Fruit fly (Drosophila melanogaster) whole organism, prepupa: ENCODE measurements around the gene Bem46.
A peak's percentile ranks its signal among the peaks of the same experiment; 100 is the strongest.

ENCODE experiments used
- Blimp-1 ChIP-seq: fragments of 200-800 bp; sonication (Bioruptor generic); optimal IDR thresholded peaks from 3 replicates; lab custom pipeline; 2017; ENCODE audit warnings: missing biosample characterization, missing genetic modification characterization, mild to moderate bottlenecking, moderate library complexity, missing genetic modification reagents
- CG10631 ChIP-seq: fragments of 200-800 bp; sonication (Bioruptor generic); optimal IDR thresholded peaks from 2 replicates; lab custom pipeline; 2016; ENCODE audit warnings: missing biosample characterization, missing genetic modification characterization
- CG10669 ChIP-seq: fragments of 200-800 bp; sonication (Bioruptor generic); optimal IDR thresholded peaks from 3 replicates; lab custom pipeline; 2018; ENCODE audit warnings: missing biosample characterization, mild to moderate bottlenecking, missing genetic modification characterization, moderate library complexity
- CG11294 ChIP-seq: fragments of 200-800 bp; sonication (Bioruptor generic); IDR thresholded peaks from 2 replicates; pipeline ENCODE4 v1.3.6; 2022; ENCODE audit warnings: missing biosample characterization, missing genetic modification characterization
- CG11762 ChIP-seq: fragments of 200-800 bp; sonication (Bioruptor generic); optimal IDR thresholded peaks from 3 replicates; lab custom pipeline; 2016; ENCODE audit warnings: missing biosample characterization, missing genetic modification characterization; ENCODE audit not compliant: insufficient read depth
- CG11902 ChIP-seq: fragments of 200-800 bp; sonication (Bioruptor generic); optimal IDR thresholded peaks from 3 replicates; lab custom pipeline; 2016; ENCODE audit warnings: missing biosample characterization, missing genetic modification characterization
- CG15336 ChIP-seq: fragments of 200-800 bp; sonication (Bioruptor generic); IDR thresholded peaks from 2 replicates; pipeline ENCODE4 v1.3.6; 2022; ENCODE audit warnings: missing biosample characterization, missing genetic modification characterization
- CG1621 ChIP-seq: fragments of 200-800 bp; sonication (Bioruptor generic); optimal IDR thresholded peaks from 3 replicates; lab custom pipeline; 2018; ENCODE audit warnings: missing biosample characterization, mild to moderate bottlenecking, missing genetic modification characterization
- CG16779 ChIP-seq: fragments of 200-800 bp; sonication (Bioruptor generic); optimal IDR thresholded peaks from 3 replicates; lab custom pipeline; 2017; ENCODE audit warnings: missing biosample characterization, mild to moderate bottlenecking, missing genetic modification characterization
- CG3032 ChIP-seq: fragments of 200-800 bp; optimal IDR thresholded peaks from 2 replicates; lab custom pipeline; 2019; ENCODE audit warnings: missing biosample characterization, mild to moderate bottlenecking, missing genetic modification characterization, moderate library complexity
- CG31627 ChIP-seq: fragments of 200-800 bp; sonication (Bioruptor generic); optimal IDR thresholded peaks from 3 replicates; lab custom pipeline; 2016; ENCODE audit warnings: missing biosample characterization, missing genetic modification characterization
- CG32006 ChIP-seq: fragments of 200-800 bp; sonication (Bioruptor generic); optimal IDR thresholded peaks from 3 replicates; lab custom pipeline; 2017; ENCODE audit warnings: missing biosample characterization, mild to moderate bottlenecking, missing genetic modification characterization
- CG3919 ChIP-seq: fragments of 200-800 bp; sonication (Bioruptor generic); optimal IDR thresholded peaks from 3 replicates; lab custom pipeline; 2016; ENCODE audit warnings: missing biosample characterization, missing genetic modification characterization
- CG6276 ChIP-seq: fragments of 200-800 bp; sonication (Bioruptor generic); optimal IDR thresholded peaks from 2 replicates; lab custom pipeline; 2017; ENCODE audit warnings: missing biosample characterization, mild to moderate bottlenecking, missing genetic modification characterization
- CG6792 ChIP-seq: fragments of 200-800 bp; sonication (Bioruptor generic); optimal IDR thresholded peaks from 3 replicates; lab custom pipeline; 2016; ENCODE audit warnings: missing biosample characterization, missing genetic modification characterization
- CG6854 ChIP-seq: fragments of 200-800 bp; sonication (Bioruptor generic); optimal IDR thresholded peaks from 2 replicates; lab custom pipeline; 2017; ENCODE audit warnings: missing biosample characterization, mild to moderate bottlenecking, missing genetic modification characterization
- CG8119 ChIP-seq: fragments of 200-800 bp; sonication (Bioruptor generic); IDR thresholded peaks from 3 replicates; pipeline ENCODE4 v1.3.6; 2022; ENCODE audit warnings: missing biosample characterization, missing genetic modification characterization
- CG8632 ChIP-seq: fragments of 200-800 bp; sonication (Bioruptor generic); optimal IDR thresholded peaks from 3 replicates; lab custom pipeline; 2016; ENCODE audit warnings: missing biosample characterization, missing genetic modification characterization
- CG9139 ChIP-seq: fragments of 200-800 bp; sonication (Bioruptor generic); optimal IDR thresholded peaks from 3 replicates; lab custom pipeline; 2017; ENCODE audit warnings: missing biosample characterization, mild to moderate bottlenecking, missing genetic modification characterization
- Eip75B ChIP-seq: fragments of 200-800 bp; sonication (Bioruptor generic); optimal IDR thresholded peaks from 3 replicates; lab custom pipeline; 2016; ENCODE audit warnings: missing biosample characterization, missing genetic modification characterization
- Eip78C ChIP-seq: fragments of 200-800 bp; sonication (Bioruptor generic); peaks from one replicate; lab custom pipeline; 2016; ENCODE audit warnings: missing biosample characterization, missing genetic modification characterization
- Eip93F ChIP-seq: fragments of 200-800 bp; sonication (Bioruptor generic); optimal IDR thresholded peaks from 2 replicates; lab custom pipeline; 2016; ENCODE audit warnings: missing biosample characterization, mild to moderate bottlenecking, missing genetic modification characterization
- Ets96B ChIP-seq: fragments of 200-800 bp; optimal IDR thresholded peaks from 2 replicates; lab custom pipeline; 2019; ENCODE audit warnings: missing biosample characterization, mild to moderate bottlenecking, missing genetic modification characterization, moderate library complexity
- Gug ChIP-seq: fragments of 200-800 bp; sonication (Bioruptor generic); IDR thresholded peaks from 2 replicates; pipeline ENCODE4 v1.3.6; 2022; ENCODE audit warnings: missing biosample characterization, missing genetic modification characterization
- Hr38 ChIP-seq: sonication (Bioruptor generic); optimal IDR thresholded peaks from 2 replicates; lab custom pipeline; 2016; ENCODE audit warnings: missing biosample characterization, missing genetic modification characterization
- Hr39 ChIP-seq: fragments of 200-800 bp; sonication (Bioruptor generic); optimal IDR thresholded peaks from 2 replicates; lab custom pipeline; 2016; ENCODE audit warnings: missing biosample characterization, missing genetic modification characterization
- Hr4 ChIP-seq: fragments of 200-800 bp; sonication (Bioruptor generic); optimal IDR thresholded peaks from 3 replicates; lab custom pipeline; 2016; ENCODE audit warnings: missing biosample characterization, missing genetic modification characterization
- Met ChIP-seq: fragments of 200-800 bp; sonication (Bioruptor generic); optimal IDR thresholded peaks from 3 replicates; lab custom pipeline; 2016; ENCODE audit warnings: missing biosample characterization, missing genetic modification characterization
- Smox ChIP-seq: fragments of 200-800 bp; sonication (Bioruptor generic); optimal IDR thresholded peaks from 3 replicates; lab custom pipeline; 2016; ENCODE audit warnings: missing biosample characterization, missing genetic modification characterization
- Sox14 ChIP-seq: fragments of 200-800 bp; sonication (Bioruptor generic); optimal IDR thresholded peaks from 3 replicates; lab custom pipeline; 2016; ENCODE audit warnings: missing biosample characterization, missing genetic modification characterization
- Sox15 ChIP-seq: fragments of 200-800 bp; sonication (Bioruptor generic); optimal IDR thresholded peaks from 3 replicates; lab custom pipeline; 2016; ENCODE audit warnings: missing biosample characterization, missing genetic modification characterization
- achi ChIP-seq: fragments of 200-800 bp; sonication (Bioruptor generic); optimal IDR thresholded peaks from 3 replicates; lab custom pipeline; 2016; ENCODE audit warnings: missing biosample characterization, missing genetic modification characterization
- acj6 ChIP-seq: fragments of 200-800 bp; sonication (Bioruptor generic); optimal IDR thresholded peaks from 3 replicates; lab custom pipeline; 2016; ENCODE audit warnings: missing biosample characterization, missing genetic modification characterization
- cyc ChIP-seq: fragments of 200-800 bp; sonication (Bioruptor generic); optimal IDR thresholded peaks from 3 replicates; lab custom pipeline; 2016; ENCODE audit warnings: missing biosample characterization, missing genetic modification characterization
- dac ChIP-seq: fragments of 200-800 bp; sonication (Bioruptor generic); optimal IDR thresholded peaks from 2 replicates; lab custom pipeline; 2017; ENCODE audit warnings: missing biosample characterization, mild to moderate bottlenecking, missing genetic modification characterization
- dsx ChIP-seq: fragments of 200-800 bp; optimal IDR thresholded peaks from 3 replicates; lab custom pipeline; 2019; ENCODE audit warnings: missing biosample characterization, mild to moderate bottlenecking, missing genetic modification characterization, moderate library complexity; ENCODE audit not compliant: poor library complexity, severe bottlenecking
- esn ChIP-seq: fragments of 200-800 bp; sonication (Bioruptor generic); optimal IDR thresholded peaks from 2 replicates; lab custom pipeline; 2016; ENCODE audit warnings: missing biosample characterization, mild to moderate bottlenecking, missing genetic modification characterization, moderate library complexity
- fd59A ChIP-seq: fragments of 200-800 bp; sonication (Bioruptor generic); optimal IDR thresholded peaks from 2 replicates; lab custom pipeline; 2017; ENCODE audit warnings: missing biosample characterization, mild to moderate bottlenecking, missing genetic modification characterization, missing genetic modification reagents
- fd85E ChIP-seq: fragments of 200-800 bp; sonication (Bioruptor generic); optimal IDR thresholded peaks from 3 replicates; lab custom pipeline; 2016; ENCODE audit warnings: missing biosample characterization, missing genetic modification characterization
- fkh ChIP-seq: fragments of 200-800 bp; sonication (Bioruptor generic); optimal IDR thresholded peaks from 3 replicates; lab custom pipeline; 2017; ENCODE audit warnings: missing biosample characterization, mild to moderate bottlenecking, missing genetic modification characterization, moderate library complexity
- lz ChIP-seq: fragments of 200-800 bp; sonication (Bioruptor generic); optimal IDR thresholded peaks from 3 replicates; lab custom pipeline; 2016; ENCODE audit warnings: missing biosample characterization, missing genetic modification characterization
- pdm3 ChIP-seq: fragments of 200-800 bp; sonication (Bioruptor generic); optimal IDR thresholded peaks from 3 replicates; lab custom pipeline; 2016; ENCODE audit warnings: missing biosample characterization, missing genetic modification characterization
- salr ChIP-seq, 2 experiments: fragments of 200-800 bp; sonication (Bioruptor generic); optimal IDR thresholded peaks; 3 replicates each; lab custom pipeline; 2016 to 2018; ENCODE audit warnings: missing biosample characterization in 2 of 2, missing genetic modification characterization in 2 of 2, mild to moderate bottlenecking in 1 of 2
- spab ChIP-seq: fragments of 200-800 bp; sonication (Bioruptor generic); optimal IDR thresholded peaks from 2 replicates; lab custom pipeline; 2017; ENCODE audit warnings: missing biosample characterization, mild to moderate bottlenecking, missing genetic modification characterization, missing genetic modification reagents
- ss ChIP-seq, 2 experiments: fragments of 200-800 bp; sonication (Bioruptor generic); optimal IDR thresholded peaks; 2 replicates in 1 of 2; 3 replicates in 1 of 2; lab custom pipeline; 2017 to 2018; ENCODE audit warnings: mild to moderate bottlenecking in 2 of 2, missing biosample characterization in 2 of 2, missing genetic modification characterization in 2 of 2, moderate library complexity in 1 of 2
- svp ChIP-seq: fragments of 200-800 bp; sonication (Bioruptor generic); peaks from one replicate; lab custom pipeline; 2016; ENCODE audit warnings: missing biosample characterization, missing genetic modification characterization
- topi ChIP-seq: fragments of 200-800 bp; sonication (Bioruptor generic); optimal IDR thresholded peaks from 3 replicates; lab custom pipeline; 2016; ENCODE audit warnings: missing biosample characterization, missing genetic modification characterization

Bem46 gene

dm6 chr2L:2972439-2972936 is 15.4 kb upstream of the Bem46 start, which contains the start of the genes Rrp1 and gammaTub23C (continued):
- TF ChIP-seq CG6276: no peak
- peak; percentile 82 for TF ChIP-seq Blimp-1 (GFP tag; lab: Kevin White, UChicago)
- TF ChIP-seq ss (GFP tag; optimal IDR thresholded peaks at IDR 0.05; lab: Kevin White, UChicago): peak; percentile 78 to 91
- peak; percentile 82 for TF ChIP-seq Eip75B (GFP tag; lab: Kevin White, UChicago)
- TF ChIP-seq CG8632 (GFP tag; lab: Kevin White, UChicago): peak; percentile 90
- peak; percentile 92 for TF ChIP-seq acj6
- peak; percentile 40 for TF ChIP-seq CG6854 (GFP tag; lab: Kevin White, UChicago)
- peak in 1 of 2 experiments; percentile 53 for TF ChIP-seq salr (GFP tag; optimal IDR thresholded peaks at IDR 0.05; lab: Kevin White, UChicago)
- TF ChIP-seq Sox15 (GFP tag; lab: Kevin White, UChicago): peak; percentile 94
- TF ChIP-seq Gug: peak; percentile 66
- peak; percentile 88 for TF ChIP-seq cyc (GFP tag; lab: Kevin White, UChicago)
- TF ChIP-seq topi (GFP tag; lab: Kevin White, UChicago): peak; percentile 89
- TF ChIP-seq dsx (GFP tag; lab: Kevin White, UChicago): peak; percentile 90
- no peak for TF ChIP-seq svp (GFP tag; lab: Kevin White, UChicago)
- TF ChIP-seq achi: peak; percentile 91
- peak; percentile 91 for TF ChIP-seq CG3919 (GFP tag; lab: Kevin White, UChicago)
- TF ChIP-seq CG10669: peak; percentile 87
- peak; percentile 88 for TF ChIP-seq CG8119 (GFP tag; lab: Robert Waterston, UW)
- TF ChIP-seq CG3032: peak; percentile 90
- peak; percentile 76 for TF ChIP-seq CG11294
- TF ChIP-seq fd85E (GFP tag; lab: Kevin White, UChicago): no peak
- TF ChIP-seq dac (GFP tag; lab: Kevin White, UChicago): peak; percentile 79
- peak; percentile 89 for TF ChIP-seq CG6792 (GFP tag; lab: Kevin White, UChicago)
- TF ChIP-seq Hr38 (GFP tag; lab: Kevin White, UChicago): no peak
- TF ChIP-seq spab (GFP tag; lab: Kevin White, UChicago): peak; percentile 84
- peak; percentile 93 for TF ChIP-seq CG11902 (GFP tag; lab: Kevin White, UChicago)
- peak; percentile 94 for TF ChIP-seq CG10631 (GFP tag; lab: Kevin White, UChicago)
- peak; percentile 90 for TF ChIP-seq CG31627
- peak; percentile 87 for TF ChIP-seq Ets96B (tag; lab: Kevin White, UChicago)

- TF ChIP-seq CG31627 (peak; percentile 92), Eip75B (GFP tag; lab: Kevin White, UChicago) (no peak), CG32006 (GFP tag; lab: Kevin White, UChicago) (no peak), Eip78C (no peak), svp (GFP tag; lab: Kevin White, UChicago) (no peak), CG8632 (GFP tag; lab: Kevin White, UChicago) (no peak), salr (GFP tag; optimal IDR thresholded peaks at IDR 0.05; lab: Kevin White, UChicago) (peak in 1 of 2 experiments; percentile 58), fkh (no peak), Eip93F (GFP tag; lab: Kevin White, UChicago) (peak; percentile 64), CG10631 (GFP tag; lab: Kevin White, UChicago) (no peak), CG3032 (peak; percentile 86), CG9139 (GFP tag; lab: Kevin White, UChicago) (no peak), esn (GFP tag; lab: Kevin White, UChicago) (peak; percentile 91), cyc (GFP tag; lab: Kevin White, UChicago) (peak; percentile 92), CG10669 (no peak), Gug (peak; percentile 82), CG6854 (GFP tag; lab: Kevin White, UChicago) (peak; percentile 74), fd85E (GFP tag; lab: Kevin White, UChicago) (no peak), Smox (no peak), CG11762 (GFP tag; lab: Kevin White, UChicago) (peak; percentile 72), Hr4 (no peak), Hr39 (GFP tag; lab: Kevin White, UChicago) (no peak), fd59A (GFP tag; lab: Kevin White, UChicago) (peak; percentile 74), topi (GFP tag; lab: Kevin White, UChicago) (no peak), spab (GFP tag; lab: Kevin White, UChicago) (no peak), Sox14 (GFP tag; lab: Kevin White, UChicago) (no peak), Ets96B (tag; lab: Kevin White, UChicago) (peak; percentile 75), Blimp-1 (GFP tag; lab: Kevin White, UChicago) (no peak), CG6276 (no peak), Met (GFP tag; lab: Kevin White, UChicago) (no peak), CG16779 (tag; lab: Kevin White, UChicago) (no peak), CG1621 (peak; percentile 74), acj6 (no peak), lz (peak; percentile 92), ss (GFP tag; optimal IDR thresholded peaks at IDR 0.05; lab: Kevin White, UChicago) (no peak), CG15336 (GFP tag; lab: Robert Waterston, UW) (peak; percentile 83), pdm3 (GFP tag; lab: Kevin White, UChicago) (no peak)
Observed at dm6 chr2L:2976829-2977228, 11.1 kb upstream of the Bem46 start, which contains the start of the genes CG9641 and CG3165. CG9641 (minus strand) TSS chr2L:2976862. CG3165 (plus strand) TSS chr2L:2977122.
